Worm (Caenorhabditis elegans) whole organism, early embryonic: ENCODE data around the gene srt-27.

Experiments
- B0310.2 ChIP-seq: sonication (generic microtip); optimal IDR thresholded peaks from 2 replicates; lab custom pipeline; 2016; ENCODE audit warnings: mild to moderate bottlenecking, missing genetic modification characterization, missing compliant biosample characterization
- aly-1 ChIP-seq: sonication (generic microtip); optimal IDR thresholded peaks from 2 replicates; lab custom pipeline; 2016; ENCODE audit warnings: missing genetic modification characterization, missing compliant biosample characterization
- ama-1 ChIP-seq: fragments of 150-350 bp; optimal IDR thresholded peaks from 2 replicates; lab custom pipeline; 2014
- ceh-13 ChIP-seq: fragments of 200-800 bp; sonication (Bioruptor generic); optimal IDR thresholded peaks from 2 replicates; lab custom pipeline; 2018; ENCODE audit warnings: mild to moderate bottlenecking, missing genetic modification characterization, missing compliant biosample characterization
- ceh-36 ChIP-seq: sonication (generic microtip); optimal IDR thresholded peaks from 2 replicates; lab custom pipeline; 2016; ENCODE audit warnings: missing genetic modification characterization, inconsistent platforms, missing compliant biosample characterization
- ets-7 ChIP-seq: sonication (generic microtip); optimal IDR thresholded peaks from 2 replicates; lab custom pipeline; 2016; ENCODE audit warnings: missing genotype, missing genetic modification characterization, missing compliant biosample characterization
- flt-1 ChIP-seq: fragments of 200-800 bp; sonication (Bioruptor generic); IDR thresholded peaks from 2 replicates; pipeline ENCODE4 v1.3.6; 2022; ENCODE audit warnings: missing genetic modification characterization, missing compliant biosample characterization
- hmbx-1 ChIP-seq: sonication (generic microtip); optimal IDR thresholded peaks from 2 replicates; lab custom pipeline; 2016; ENCODE audit warnings: mild to moderate bottlenecking, missing genetic modification characterization, missing compliant biosample characterization
- hmg-4 ChIP-seq: fragments of 200-800 bp; sonication (Bioruptor generic); optimal IDR thresholded peaks from 2 replicates; lab custom pipeline; 2018; ENCODE audit warnings: mild to moderate bottlenecking, missing genetic modification characterization, missing compliant biosample characterization
- hnd-1 ChIP-seq: sonication (generic microtip); optimal IDR thresholded peaks from 2 replicates; lab custom pipeline; 2016; ENCODE audit warnings: missing genetic modification characterization, missing compliant biosample characterization
- scrt-1 ChIP-seq: fragments of 200-800 bp; sonication (Bioruptor generic); IDR thresholded peaks from 2 replicates; pipeline ENCODE4 v1.3.6; 2022; ENCODE audit warnings: missing genetic modification characterization, missing compliant biosample characterization
- sea-1 ChIP-seq: fragments of 200-800 bp; sonication (Bioruptor generic); conservative IDR thresholded peaks from 2 replicates; pipeline ENCODE4 v1.3.6; 2022; ENCODE audit warnings: missing genetic modification characterization, missing compliant biosample characterization
- tra-4 ChIP-seq: sonication (generic microtip); optimal IDR thresholded peaks from 2 replicates; lab custom pipeline; 2017; ENCODE audit warnings: missing genetic modification characterization, missing compliant biosample characterization

DNA sequence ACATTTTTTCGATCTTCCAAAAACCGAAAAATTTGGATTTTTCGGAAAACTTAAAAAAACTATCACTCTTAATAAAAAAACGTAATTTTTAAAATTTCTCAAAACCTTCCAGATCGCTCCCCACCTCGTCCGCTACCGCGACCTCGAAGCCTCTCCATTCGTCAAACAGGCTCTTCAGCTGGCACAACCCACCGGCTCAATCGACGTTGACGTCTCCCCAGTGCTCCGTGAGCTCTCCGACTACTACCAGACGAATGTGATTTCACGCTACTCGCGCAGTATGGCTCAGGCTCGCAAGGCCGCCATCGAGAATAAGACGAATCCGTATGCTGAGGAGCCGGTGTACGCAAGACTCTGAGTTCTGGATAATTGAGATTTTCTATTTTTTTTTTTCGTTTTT lies 14.3 kb downstream of the srt-27 start:
- no peak for TF ChIP-seq sea-1 (GFP tag; lab: Robert Waterston, UW)
- no peak for TF ChIP-seq ama-1 (lab: Kevin White, UChicago)
- no peak for TF ChIP-seq tra-4 (tag; lab: Kevin White, UChicago)
- no peak for TF ChIP-seq B0310.2
- TF ChIP-seq ceh-13 = no peak
- no peak for TF ChIP-seq flt-1 (GFP tag; lab: Robert Waterston, UW)
- TF ChIP-seq ceh-36 (tag; lab: Kevin White, UChicago) = no peak
- no peak for TF ChIP-seq ets-7
- TF ChIP-seq hmbx-1 = no peak
- TF ChIP-seq aly-1 (tag; lab: Kevin White, UChicago) = no peak
- TF ChIP-seq hnd-1 (tag; lab: Kevin White, UChicago) = no peak
- TF ChIP-seq hmg-4 = no peak
- no peak for TF ChIP-seq scrt-1
